Worm (Caenorhabditis elegans): ENCODE results near the gene tph-1.

- TF ChIP-seq him-1 (tag; optimal IDR thresholded peaks at IDR 0.05) (no peak), W03F9.2 (tag; optimal IDR thresholded peaks at IDR 0.05) (no peak)
Measured at ce11 chrII:7598702-7599314, 49.7 kb downstream of the tph-1 start, which contains the start of gene pgam-5.

All from whole organism, L4/young adult.